Worm (Caenorhabditis elegans) whole organism, late embryonic: ENCODE measurements around the gene mrp-1.

Experiments
- ceh-22 ChIP-seq: sonication (generic microtip); optimal IDR thresholded peaks from 2 replicates; lab custom pipeline; 2017; ENCODE audit warnings: missing biosample characterization, missing genetic modification characterization
- fkh-10 ChIP-seq: fragments of 150-350 bp; optimal IDR thresholded peaks from 2 replicates; lab custom pipeline; 2014; ENCODE audit warnings: missing biosample characterization, missing genetic modification reagents, missing genetic modification characterization
- mec-3 ChIP-seq: sonication (generic microtip); optimal IDR thresholded peaks from 2 replicates; lab custom pipeline; 2016; ENCODE audit warnings: borderline replicate concordance, missing genetic modification characterization, missing compliant biosample characterization
- pax-1 ChIP-seq: fragments of 150-350 bp; optimal IDR thresholded peaks from 2 replicates; lab custom pipeline; 2014; ENCODE audit warnings: missing biosample characterization, missing genetic modification characterization
- sox-4 ChIP-seq: sonication (generic microtip); optimal IDR thresholded peaks from 2 replicates; lab custom pipeline; 2017; ENCODE audit warnings: mild to moderate bottlenecking, missing genetic modification characterization, inconsistent platforms, missing compliant biosample characterization
- syd-9 ChIP-seq: sonication (generic microtip); optimal IDR thresholded peaks from 2 replicates; lab custom pipeline; 2016; ENCODE audit warnings: mild to moderate bottlenecking, missing genetic modification characterization, moderate library complexity, missing compliant biosample characterization

DNA sequence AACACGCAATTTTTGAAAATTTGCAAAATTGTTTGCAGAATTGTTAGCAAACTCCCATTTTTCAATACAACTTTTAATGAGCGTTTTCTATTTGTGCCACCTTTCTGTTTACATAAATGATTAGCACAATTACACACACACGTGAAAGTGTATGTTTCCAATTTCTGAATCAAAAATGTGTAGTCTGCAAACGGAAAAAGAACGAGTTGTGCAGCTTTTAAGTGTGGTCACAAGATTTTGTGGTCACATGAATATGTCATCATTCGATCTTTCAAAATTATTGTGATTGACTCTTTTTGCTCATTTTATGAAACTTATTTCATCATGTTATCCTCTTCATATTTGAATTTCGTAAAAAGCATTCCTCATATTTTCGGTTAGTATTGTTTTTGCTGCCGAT is 13.0 kb upstream of the mrp-1 start:
- no peak for TF ChIP-seq mec-3 (tag; lab: Kevin White, UChicago)
- no peak for TF ChIP-seq syd-9
- no peak for TF ChIP-seq ceh-22 (tag; lab: Kevin White, UChicago)
- TF ChIP-seq pax-1, result no peak
- no peak for TF ChIP-seq sox-4 (tag; lab: Kevin White, UChicago)
- no peak for TF ChIP-seq fkh-10 (GFP tag; lab: Kevin White, UChicago)
